Fruit fly (Drosophila melanogaster): ENCODE measurements around the gene CycJ.
A peak's percentile ranks its signal among the peaks of the same experiment; 100 is the strongest.

Gene CycJ

DNA sequence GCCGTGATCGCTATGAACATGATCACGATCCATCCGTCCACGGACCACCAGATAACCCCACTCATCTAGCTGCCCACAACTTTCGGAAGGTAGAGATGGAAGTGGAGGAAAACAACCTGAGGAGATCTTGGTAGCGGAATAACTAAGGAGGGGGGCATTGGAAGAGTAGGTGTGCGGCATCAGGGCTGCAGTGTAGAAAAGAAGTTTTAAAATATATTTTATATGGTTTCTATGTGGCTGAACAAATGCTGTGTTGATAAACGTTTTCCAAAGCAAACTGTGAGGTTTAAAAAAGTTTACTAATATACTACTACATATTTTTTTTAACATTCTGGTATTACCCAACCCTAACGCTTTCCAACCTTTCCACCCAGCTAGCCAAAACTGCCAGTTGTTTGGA is 31.3 kb upstream of the CycJ start (continued):
- TF ChIP-seq sens-2 (GFP tag; IDR thresholded peaks at IDR 0.05) (0 out of 2 replicates have a peak, but pooled peaks have one; percentile 50), Sry-β (GFP tag; optimal IDR thresholded peaks at IDR 0.05) (no peak), gce (GFP tag; IDR thresholded peaks at IDR 0.05) (0 out of 3 replicates have a peak, but pooled peaks have one; percentile 14), CG12104 (GFP tag; optimal IDR thresholded peaks at IDR 0.05) (no peak), gcm2 (GFP tag; optimal IDR thresholded peaks at IDR 0.05) (no peak), Pdp1 (GFP tag; optimal IDR thresholded peaks at IDR 0.05) (no peak), Aef1 (GFP tag; IDR thresholded peaks at IDR 0.05) (no peak), CG12769 (tag; optimal IDR thresholded peaks at IDR 0.05) (peak; percentile 16), chinmo (GFP tag; IDR thresholded peaks at IDR 0.05; ENCODE audit: partially characterized antibody) (no peak), Atf-2 (GFP tag; optimal IDR thresholded peaks at IDR 0.05) (no peak), BEAF-32 (GFP tag; optimal IDR thresholded peaks at IDR 0.05) (no peak), yki (optimal IDR thresholded peaks at IDR 0.05) (no peak), Sox100B (GFP tag; optimal IDR thresholded peaks at IDR 0.05) (peak; percentile 18), NC2α (GFP tag; optimal IDR thresholded peaks at IDR 0.05) (no peak), sd (tag; optimal IDR thresholded peaks at IDR 0.05) (no peak), dimm (GFP tag; IDR thresholded peaks at IDR 0.05) (no peak), CG18011 (GFP tag; optimal IDR thresholded peaks at IDR 0.05) (no peak), vvl (GFP tag; IDR thresholded peaks at IDR 0.05) (peak; percentile 67), CG14965 (GFP tag; optimal IDR thresholded peaks at IDR 0.05; ENCODE audit: borderline replicate concordance) (no peak), CG1832 (GFP tag; optimal IDR thresholded peaks at IDR 0.05) (no peak), Bgb (GFP tag; IDR thresholded peaks at IDR 0.05; ENCODE audit: partially characterized antibody) (no peak), sob (GFP tag; IDR thresholded peaks at IDR 0.05) (0 out of 2 replicates have a peak, but pooled peaks have one; percentile 36), Rfx (GFP tag; IDR thresholded peaks at IDR 0.05) (peak; percentile 53), CG9817 (tag; optimal IDR thresholded peaks at IDR 0.05) (no peak), ind (GFP tag; optimal IDR thresholded peaks at IDR 0.05) (no peak), schlank (tag; optimal IDR thresholded peaks at IDR 0.05) (no peak), Nf-YA (GFP tag; IDR thresholded peaks at IDR 0.05) (no peak), ac (GFP tag; optimal IDR thresholded peaks at IDR 0.05) (no peak), CG15514 (GFP tag; optimal IDR thresholded peaks at IDR 0.05) (no peak), crc (GFP tag; optimal IDR thresholded peaks at IDR 0.05) (no peak), CG3065 (GFP tag; optimal IDR thresholded peaks at IDR 0.05) (no peak), CG11398 (GFP tag; optimal IDR thresholded peaks at IDR 0.05) (no peak), ken (GFP tag; IDR thresholded peaks at IDR 0.05) (peak; percentile 50; the same call in 1 of the 3 replicates), CG10654 (GFP tag; optimal IDR thresholded peaks at IDR 0.05) (no peak), Antp (GFP tag; optimal IDR thresholded peaks at IDR 0.05) (no peak), Camta (GFP tag; optimal IDR thresholded peaks at IDR 0.05) (no peak), CG12744 (GFP tag; optimal IDR thresholded peaks at IDR 0.05) (no peak), Sin3A (optimal IDR thresholded peaks at IDR 0.05) (no peak), CG10209 (GFP tag; optimal IDR thresholded peaks at IDR 0.05) (peak; percentile 14), CG8924 (tag; optimal IDR thresholded peaks at IDR 0.05) (peak; percentile 33), disco-r (GFP tag; optimal IDR thresholded peaks at IDR 0.05) (no peak), esg (GFP tag; conservative IDR thresholded peaks at IDR 0.05) (0 out of 2 replicates have a peak, but pooled peaks have one; percentile 15), CG14441 (GFP tag; IDR thresholded peaks at IDR 0.05) (no peak; the same call in 1 of the 2 replicates), CG17385 (GFP tag; optimal IDR thresholded peaks at IDR 0.05) (peak; percentile 30), Ssrp (tag; optimal IDR thresholded peaks at IDR 0.05) (peak; percentile 18), gt (GFP tag; IDR thresholded peaks at IDR 0.05) (no peak), CHES-1-like (GFP tag; optimal IDR thresholded peaks at IDR 0.05) (no peak), CG12155 (GFP tag; optimal IDR thresholded peaks at IDR 0.05) (no peak), CG11247 (GFP tag; IDR thresholded peaks at IDR 0.05) (peak; percentile 50; the same call in 1 of the 2 replicates), CG13894 (tag; optimal IDR thresholded peaks at IDR 0.05) (no peak), pros (GFP tag; optimal IDR thresholded peaks at IDR 0.05) (no peak), YL-1 (GFP tag; optimal IDR thresholded peaks at IDR 0.05) (no peak)
